Worm (Caenorhabditis elegans): ENCODE results near the gene Y6G8.8.

DNA sequence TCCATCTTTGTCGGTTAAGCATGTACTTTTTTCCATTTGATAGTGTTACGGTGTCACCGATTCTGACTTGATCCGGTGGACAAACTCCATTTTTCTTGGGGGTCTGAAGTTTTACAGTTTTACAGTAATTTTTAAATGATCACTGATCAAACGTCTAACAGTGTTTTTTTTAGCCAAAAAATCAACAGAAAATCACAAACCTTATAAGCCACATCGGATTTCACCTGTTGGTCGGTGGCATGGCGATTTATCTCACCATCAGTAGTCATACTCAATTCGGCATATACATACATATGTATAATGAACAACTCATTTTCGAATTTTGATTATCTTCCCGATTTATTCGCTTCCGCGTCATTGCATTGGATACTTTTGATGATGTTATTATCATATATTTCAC is 12.6 kb upstream of the Y6G8.8 start, which contains the start of gene srz-91:
- TF ChIP-seq blmp-1 (tag; optimal IDR thresholded peaks at IDR 0.05) (no peak), snpc-4 (tag; optimal IDR thresholded peaks at IDR 0.05) (no peak), M03D4.4 (tag; optimal IDR thresholded peaks at IDR 0.05) (no peak), mep-1 (tag; optimal IDR thresholded peaks at IDR 0.05) (no peak), unc-120 (tag; optimal IDR thresholded peaks at IDR 0.05; ENCODE audit: poor library complexity, severe bottlenecking) (no peak), tbx-8 (GFP tag; optimal IDR thresholded peaks at IDR 0.05) (no peak), nhr-76 (tag; optimal IDR thresholded peaks at IDR 0.05) (no peak), mls-2 (tag; optimal IDR thresholded peaks at IDR 0.05) (no peak), pha-4 (tag; optimal IDR thresholded peaks at IDR 0.05) (no peak), lin-32 (GFP tag; optimal IDR thresholded peaks at IDR 0.05) (no peak), nhr-237 (tag; optimal IDR thresholded peaks at IDR 0.05) (no peak), unc-62 (GFP tag; optimal IDR thresholded peaks at IDR 0.05) (no peak), nhr-28 (tag; optimal IDR thresholded peaks at IDR 0.05) (no peak), nhr-12 (tag; optimal IDR thresholded peaks at IDR 0.05) (no peak)
